Fruit fly (Drosophila melanogaster): ENCODE measurements around the gene CG17834.

DNA sequence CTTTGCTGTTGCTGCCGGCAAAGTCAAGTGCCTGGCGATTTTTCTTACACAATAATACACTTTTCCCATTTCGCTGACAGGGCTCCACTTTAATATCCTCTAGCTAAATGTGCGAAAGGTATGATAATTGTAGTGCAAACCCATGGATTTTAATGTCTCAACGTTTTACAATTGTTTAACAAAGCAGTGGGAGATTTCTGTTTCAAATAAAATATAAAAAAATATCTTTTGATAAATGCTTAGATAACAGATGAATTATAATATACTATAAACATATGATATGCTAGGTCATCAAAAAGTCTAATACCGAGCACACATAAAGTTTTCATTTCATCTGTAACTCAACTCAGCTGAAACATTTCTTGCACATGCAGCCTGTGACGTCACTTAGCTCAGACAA lies 50.9 kb downstream of the CG17834 start:
- no peak for TF ChIP-seq MBD-R2 (GFP tag; IDR thresholded peaks at IDR 0.05)
- TF ChIP-seq Bgb (GFP tag; IDR thresholded peaks at IDR 0.05; ENCODE audit: partially characterized antibody): no peak
- TF ChIP-seq CG6272 (GFP tag; IDR thresholded peaks at IDR 0.05): no peak
- TF ChIP-seq bcd (GFP tag; optimal IDR thresholded peaks at IDR 0.05): no peak
- TF ChIP-seq psq (GFP tag; optimal IDR thresholded peaks at IDR 0.05): no peak
- TF ChIP-seq Elba2 (GFP tag; optimal IDR thresholded peaks at IDR 0.05): no peak
